Worm (Caenorhabditis elegans): ENCODE results near the gene fbxa-169.

fbxa-169 gene

ce11 chrII:13694712-13695111, 46.4 kb downstream of the fbxa-169 start, which contains the start of gene rpoa-1 (continued):
- TF ChIP-seq grh-1 (GFP tag; IDR thresholded peaks at IDR 0.05): no peak
- no peak for TF ChIP-seq lin-14 (GFP tag; optimal IDR thresholded peaks at IDR 0.05)
- TF ChIP-seq ceh-88 (GFP tag; IDR thresholded peaks at IDR 0.05): no peak
- peak; percentile 45 for TF ChIP-seq nhr-71 (tag; optimal IDR thresholded peaks at IDR 0.05)
- TF ChIP-seq ztf-11 (tag; optimal IDR thresholded peaks at IDR 0.05): no peak
- peak; percentile 63 to 69 for TF ChIP-seq lsy-2 (tag; optimal IDR thresholded peaks at IDR 0.05)
- TF ChIP-seq ama-1 (optimal IDR thresholded peaks at IDR 0.05): no peak
- TF ChIP-seq fkh-10 (GFP tag; optimal IDR thresholded peaks at IDR 0.05): no peak
- TF ChIP-seq sptf-1 (tag; optimal IDR thresholded peaks at IDR 0.05): no peak
- TF ChIP-seq ceh-90 (tag; optimal IDR thresholded peaks at IDR 0.05): no peak
- no peak for TF ChIP-seq irx-1 (tag; optimal IDR thresholded peaks at IDR 0.05)
- no peak for TF ChIP-seq ceh-8 (GFP tag; optimal IDR thresholded peaks at IDR 0.05)
- TF ChIP-seq lir-3 (tag; optimal IDR thresholded peaks at IDR 0.05; ENCODE audit: poor library complexity): no peak
- TF ChIP-seq tbx-2 (tag; optimal IDR thresholded peaks at IDR 0.05): peak; percentile 16
- TF ChIP-seq efl-1 (optimal IDR thresholded peaks at IDR 0.05): peak; percentile 53 to 63
- TF ChIP-seq efl-1 (GFP tag; optimal IDR thresholded peaks at IDR 0.05 in 1 of 2): peak; percentile 61 to 94
- TF ChIP-seq alr-1 (tag; optimal IDR thresholded peaks at IDR 0.05; ENCODE audit: borderline replicate concordance): no peak
- no peak for TF ChIP-seq unc-130 (tag; optimal IDR thresholded peaks at IDR 0.05)
- TF ChIP-seq sup-37 (GFP tag; optimal IDR thresholded peaks at IDR 0.05): no peak
- no peak for TF ChIP-seq sox-4 (tag; optimal IDR thresholded peaks at IDR 0.05)
- peak; percentile 49 for TF ChIP-seq nhr-47 (tag; optimal IDR thresholded peaks at IDR 0.05)
- TF ChIP-seq dpl-1 (GFP tag; optimal IDR thresholded peaks at IDR 0.05): peak; percentile 16 to 67 (median 48)
- TF ChIP-seq C34B4.2 (tag; optimal IDR thresholded peaks at IDR 0.05): no peak
- no peak for TF ChIP-seq hlh-17 (GFP tag; optimal IDR thresholded peaks at IDR 0.05; ENCODE audit: borderline replicate concordance)
- TF ChIP-seq unc-86 (tag; optimal IDR thresholded peaks at IDR 0.05): no peak
- no peak for TF ChIP-seq nhr-76 (tag; optimal IDR thresholded peaks at IDR 0.05)
- no peak for TF ChIP-seq nhr-90 (tag; optimal IDR thresholded peaks at IDR 0.05; ENCODE audit: poor library complexity)
- no peak for TF ChIP-seq nhr-12 (tag; optimal IDR thresholded peaks at IDR 0.05)
- TF ChIP-seq efl-3 (GFP tag; optimal IDR thresholded peaks at IDR 0.05): no peak
- TF ChIP-seq nhr-237 (tag; optimal IDR thresholded peaks at IDR 0.05): no peak
- no peak for TF ChIP-seq C16A3.4 (tag; optimal IDR thresholded peaks at IDR 0.05)
- peak; percentile 19 for TF ChIP-seq lin-39 (tag; optimal IDR thresholded peaks at IDR 0.05)
- no peak for TF ChIP-seq C04F5.9 (tag; optimal IDR thresholded peaks at IDR 0.05)
- TF ChIP-seq snpc-4 (tag; optimal IDR thresholded peaks at IDR 0.05): peak; percentile 53
- no peak for TF ChIP-seq unc-98 (GFP tag; IDR thresholded peaks at IDR 0.05)
- TF ChIP-seq hpl-2 (GFP tag; optimal IDR thresholded peaks at IDR 0.05): no peak
- no peak for TF ChIP-seq fkh-8 (tag; optimal IDR thresholded peaks at IDR 0.05)
- peak; percentile 1 for TF ChIP-seq xbp-1 (tag; optimal IDR thresholded peaks at IDR 0.05)
- no peak; the same call in 1 of the 2 replicates for TF ChIP-seq isw-1 (GFP tag; IDR thresholded peaks at IDR 0.05)

ce11 chrII:13695343-13696332, 47.3 kb downstream of the fbxa-169 start, which contains the start of gene kqt-3:
Gene kqt-3 (plus strand): TSS chrII:13696282.
- TF ChIP-seq ceh-90 (tag; optimal IDR thresholded peaks at IDR 0.05): no peak
- TF ChIP-seq lin-14 (GFP tag; optimal IDR thresholded peaks at IDR 0.05): no peak
- TF ChIP-seq nhr-47 (tag; optimal IDR thresholded peaks at IDR 0.05): no peak
- TF ChIP-seq unc-130 (tag; optimal IDR thresholded peaks at IDR 0.05): no peak
- no peak for TF ChIP-seq Y116A8C.19 (tag; optimal IDR thresholded peaks at IDR 0.05; ENCODE audit: borderline replicate concordance)
- TF ChIP-seq lin-35 (GFP tag; optimal IDR thresholded peaks at IDR 0.05): no peak
- TF ChIP-seq sup-37 (GFP tag; optimal IDR thresholded peaks at IDR 0.05): no peak

Measured in whole organism, L1 larva.